Worm (Caenorhabditis elegans) whole organism, L4 larva: ENCODE data around the gene ttr-59.
A peak's percentile ranks its signal among the peaks of the same experiment; 100 is the strongest.

Experiments used
- F37D6.2 ChIP-seq: sonication (generic microtip); optimal IDR thresholded peaks from 2 replicates; lab custom pipeline; 2016; ENCODE audit warnings: mild to moderate bottlenecking, missing genetic modification characterization, missing compliant biosample characterization
- F44E2.7 ChIP-seq: fragments of 200-800 bp; sonication (Bioruptor generic); IDR thresholded peaks from 2 replicates; pipeline ENCODE4 v2.1.2; 2022; ENCODE audit warnings: missing genetic modification characterization, missing compliant biosample characterization
- F49E8.2 ChIP-seq: sonication (generic microtip); optimal IDR thresholded peaks from 2 replicates; lab custom pipeline; 2016; ENCODE audit warnings: missing compliant biosample characterization, mild to moderate bottlenecking, missing genetic modification characterization, borderline replicate concordance
- R02D3.7 ChIP-seq: fragments of 150-350 bp; sonication (generic microtip); optimal IDR thresholded peaks from 3 replicates; lab custom pipeline; 2014; ENCODE audit warnings: missing biosample characterization, missing genetic modification characterization
- T26A8.4 ChIP-seq: fragments of 200-800 bp; sonication (Bioruptor generic); IDR thresholded peaks from 2 replicates; pipeline ENCODE4 v1.3.6; 2022; ENCODE audit warnings: missing genetic modification characterization, missing compliant biosample characterization
- Y105C5A.15 ChIP-seq: fragments of 200-800 bp; sonication (Bioruptor generic); IDR thresholded peaks from 2 replicates; pipeline ENCODE4 v1.3.6; 2022; ENCODE audit warnings: missing genetic modification characterization, missing compliant biosample characterization
- Y48G9A.11 ChIP-seq: fragments of 200-800 bp; sonication (Bioruptor generic); IDR thresholded peaks from 2 replicates; pipeline ENCODE4 v1.3.6; 2022; ENCODE audit warnings: missing genetic modification reagents, missing genetic modification characterization, missing compliant biosample characterization
- Y5F2A.4 ChIP-seq: fragments of 200-800 bp; sonication (Bioruptor generic); optimal IDR thresholded peaks from 2 replicates; lab custom pipeline; 2018; ENCODE audit warnings: mild to moderate bottlenecking, missing genetic modification characterization, missing compliant biosample characterization
- aha-1 ChIP-seq: fragments of 150-350 bp; peaks from one replicate; lab custom pipeline; 2014; ENCODE audit warnings: missing biosample characterization, missing genetic modification characterization
- aly-2 ChIP-seq: sonication (generic microtip); optimal IDR thresholded peaks from 2 replicates; lab custom pipeline; 2018; ENCODE audit warnings: missing biosample characterization, missing genetic modification characterization
- arid-1 ChIP-seq: fragments of 200-800 bp; sonication (Bioruptor generic); conservative IDR thresholded peaks from 2 replicates; pipeline ENCODE4 v1.3.6; 2022; ENCODE audit warnings: missing genetic modification reagents, missing genetic modification characterization, missing compliant biosample characterization
- ceh-20 ChIP-seq: fragments of 200-800 bp; sonication (Bioruptor generic); IDR thresholded peaks from 2 replicates; pipeline ENCODE4 v1.3.6; 2022; ENCODE audit warnings: missing genetic modification reagents, missing genetic modification characterization, missing compliant biosample characterization
- ceh-28 ChIP-seq: fragments of 150-350 bp; optimal IDR thresholded peaks from 2 replicates; lab custom pipeline; 2014; ENCODE audit warnings: missing biosample characterization, missing genetic modification reagents, missing genetic modification characterization
- ceh-32 ChIP-seq: sonication (generic microtip); optimal IDR thresholded peaks from 2 replicates; lab custom pipeline; 2016; ENCODE audit warnings: mild to moderate bottlenecking, missing genetic modification characterization, missing compliant biosample characterization; ENCODE audit not compliant: poor library complexity
- ceh-44 ChIP-seq: fragments of 200-800 bp; sonication (Bioruptor generic); IDR thresholded peaks from 2 replicates; pipeline ENCODE4 v1.3.6; 2022; ENCODE audit warnings: missing genetic modification reagents, missing genetic modification characterization, missing compliant biosample characterization
- ceh-62 ChIP-seq: sonication (generic microtip); optimal IDR thresholded peaks from 2 replicates; lab custom pipeline; 2017; ENCODE audit warnings: missing biosample characterization, missing genetic modification characterization
- ceh-82 ChIP-seq: sonication (generic microtip); optimal IDR thresholded peaks from 2 replicates; lab custom pipeline; 2017; ENCODE audit warnings: missing biosample characterization, missing genetic modification characterization
- ces-1 ChIP-seq: fragments of 150-350 bp; sonication (generic microtip); optimal IDR thresholded peaks from 4 replicates; lab custom pipeline; 2014; ENCODE audit warnings: missing biosample characterization, missing genetic modification reagents, missing genetic modification characterization
- cey-2 ChIP-seq: sonication (generic microtip); optimal IDR thresholded peaks from 3 replicates; lab custom pipeline; 2017; ENCODE audit warnings: missing genetic modification characterization, mild to moderate bottlenecking, missing compliant biosample characterization, antibody characterized with exemption, borderline replicate concordance; ENCODE audit not compliant: insufficient read depth
- daf-19 ChIP-seq: fragments of 200-800 bp; sonication (Bioruptor generic); conservative IDR thresholded peaks from 2 replicates; pipeline ENCODE4 v1.3.6; 2022; ENCODE audit warnings: missing genetic modification characterization, missing compliant biosample characterization
- daf-8 ChIP-seq: fragments of 200-800 bp; sonication (Bioruptor generic); IDR thresholded peaks from 2 replicates; pipeline ENCODE4 v1.3.6; 2022; ENCODE audit warnings: missing genetic modification characterization, missing compliant biosample characterization
- dmd-9 ChIP-seq: fragments of 200-800 bp; sonication (Bioruptor generic); IDR thresholded peaks from 2 replicates; pipeline ENCODE4 v1.3.6; 2022; ENCODE audit warnings: missing genetic modification reagents, missing genetic modification characterization, missing compliant biosample characterization
- egl-43 ChIP-seq: fragments of 200-800 bp; sonication (Bioruptor generic); IDR thresholded peaks from 2 replicates; pipeline ENCODE4 v1.3.6; 2022; ENCODE audit warnings: missing genetic modification reagents, missing genetic modification characterization, missing compliant biosample characterization
- hlh-11 ChIP-seq: fragments of 200-800 bp; sonication (Bioruptor generic); optimal IDR thresholded peaks from 2 replicates; lab custom pipeline; 2018; ENCODE audit warnings: mild to moderate bottlenecking, missing genetic modification characterization, missing compliant biosample characterization
- lin-15B ChIP-seq: fragments of 150-350 bp; sonication (generic microtip); optimal IDR thresholded peaks from 3 replicates; lab custom pipeline; 2014; ENCODE audit warnings: missing biosample characterization, missing genetic modification characterization
- lir-3 ChIP-seq: sonication (generic microtip); optimal IDR thresholded peaks from 2 replicates; lab custom pipeline; 2016; ENCODE audit warnings: mild to moderate bottlenecking, missing genetic modification characterization, missing compliant biosample characterization
- lsy-2 ChIP-seq, 2 experiments: fragments of 150-350 bp in 1 of 2; sonication (generic microtip) in 1 of 2; optimal IDR thresholded peaks; 2 replicates each; lab custom pipeline; 2014 to 2017; ENCODE audit warnings: missing biosample characterization in 2 of 2, missing genetic modification characterization in 2 of 2
- madf-5 ChIP-seq, 2 experiments: fragments of 200-800 bp; sonication (Bioruptor generic); IDR thresholded peaks; 2 replicates each; pipeline ENCODE4 v1.3.6; 2022; ENCODE audit warnings: missing compliant biosample characterization in 2 of 2, missing genetic modification characterization in 2 of 2
- madf-9 ChIP-seq: fragments of 200-800 bp; sonication (Bioruptor generic); conservative IDR thresholded peaks from 2 replicates; pipeline ENCODE4 v1.3.6; 2022; ENCODE audit warnings: missing genetic modification reagents, missing genetic modification characterization, missing compliant biosample characterization
- mdt-29 ChIP-seq: fragments of 200-800 bp; sonication (Bioruptor generic); IDR thresholded peaks from 2 replicates; pipeline ENCODE4 v1.3.6; 2022; ENCODE audit warnings: missing genetic modification reagents, missing genetic modification characterization, missing compliant biosample characterization
- mep-1 ChIP-seq: fragments of 150-350 bp; sonication (generic microtip); optimal IDR thresholded peaks from 3 replicates; lab custom pipeline; 2014; ENCODE audit warnings: missing biosample characterization, missing genetic modification characterization
- mxl-3 ChIP-seq: fragments of 200-800 bp; sonication (Bioruptor generic); optimal IDR thresholded peaks from 2 replicates; lab custom pipeline; 2018; ENCODE audit warnings: mild to moderate bottlenecking, missing genetic modification characterization, missing compliant biosample characterization
- nhr-10 ChIP-seq: fragments of 150-350 bp; optimal IDR thresholded peaks from 2 replicates; lab custom pipeline; 2014; ENCODE audit warnings: missing biosample characterization, missing genetic modification characterization
- nhr-11 ChIP-seq: fragments of 150-350 bp; optimal IDR thresholded peaks from 2 replicates; lab custom pipeline; 2014; ENCODE audit warnings: missing biosample characterization, missing genetic modification characterization
- nhr-48 ChIP-seq: sonication (generic microtip); optimal IDR thresholded peaks from 2 replicates; lab custom pipeline; 2016; ENCODE audit warnings: mild to moderate bottlenecking, missing genetic modification characterization, missing compliant biosample characterization
- nhr-77 ChIP-seq: fragments of 150-350 bp; optimal IDR thresholded peaks from 2 replicates; lab custom pipeline; 2014; ENCODE audit warnings: missing biosample characterization, missing genetic modification characterization
- pha-4 ChIP-seq, 2 experiments: fragments of 150-350 bp in 1 of 2; fragments of 200-800 bp in 1 of 2; sonication (Bioruptor generic) in 1 of 2; IDR thresholded peaks in 1 of 2; optimal IDR thresholded peaks in 1 of 2; 2 replicates each; pipeline versions ENCODE4 v1.3.6 to Lab custom; 2014 to 2022; ENCODE audit warnings: missing genetic modification characterization in 2 of 2, missing genetic modification reagents in 2 of 2, missing biosample characterization in 1 of 2, missing compliant biosample characterization in 1 of 2
- php-3 ChIP-seq: fragments of 200-800 bp; sonication (Bioruptor generic); IDR thresholded peaks from 2 replicates; pipeline ENCODE4 v1.3.6; 2022; ENCODE audit warnings: missing genetic modification reagents, missing genetic modification characterization, missing compliant biosample characterization
- rbr-2 ChIP-seq: sonication (generic microtip); optimal IDR thresholded peaks from 2 replicates; lab custom pipeline; 2016; ENCODE audit warnings: missing genotype, missing genetic modification characterization, missing compliant biosample characterization
- set-16 ChIP-seq: fragments of 200-800 bp; sonication (Bioruptor generic); IDR thresholded peaks from 2 replicates; pipeline ENCODE4 v1.3.6; 2022; ENCODE audit warnings: missing genetic modification reagents, missing genetic modification characterization, missing compliant biosample characterization
- snpc-4 ChIP-seq: fragments of 150-350 bp; optimal IDR thresholded peaks from 2 replicates; lab custom pipeline; 2014; ENCODE audit warnings: missing biosample characterization, missing genetic modification characterization
- spr-1 ChIP-seq: sonication (generic microtip); optimal IDR thresholded peaks from 2 replicates; lab custom pipeline; 2016; ENCODE audit warnings: mild to moderate bottlenecking, missing genetic modification characterization, missing compliant biosample characterization
- spr-3 ChIP-seq: fragments of 200-800 bp; sonication (Bioruptor generic); optimal IDR thresholded peaks from 2 replicates; lab custom pipeline; 2018; ENCODE audit warnings: mild to moderate bottlenecking, missing genetic modification characterization, missing compliant biosample characterization
- tag-97 ChIP-seq: fragments of 200-800 bp; sonication (Bioruptor generic); IDR thresholded peaks from 2 replicates; pipeline ENCODE4 v1.3.6; 2022; ENCODE audit warnings: missing genetic modification characterization, missing compliant biosample characterization
- unc-130 ChIP-seq: sonication (generic microtip); optimal IDR thresholded peaks from 2 replicates; lab custom pipeline; 2016; ENCODE audit warnings: missing genetic modification reagents, missing genetic modification characterization, missing compliant biosample characterization
- unc-39 ChIP-seq: sonication (generic microtip); optimal IDR thresholded peaks from 2 replicates; lab custom pipeline; 2017; ENCODE audit warnings: missing biosample characterization, missing genetic modification characterization
- unc-62 ChIP-seq, 3 experiments: fragments of 150-350 bp in 1 of 3; sonication (generic microtip); optimal IDR thresholded peaks in 2 of 3; peaks in 1 of 3; 1 replicate in 1 of 3; 2 replicates in 2 of 3; lab custom pipeline; 2014 to 2017; ENCODE audit warnings: missing biosample characterization in 3 of 3, missing genetic modification characterization in 3 of 3, missing genetic modification reagents in 3 of 3, missing genotype in 1 of 3
- zag-1 ChIP-seq: fragments of 150-350 bp; optimal IDR thresholded peaks from 2 replicates; lab custom pipeline; 2014; ENCODE audit warnings: missing biosample characterization, missing genetic modification characterization
- zfp-2 ChIP-seq: sonication (generic microtip); optimal IDR thresholded peaks from 2 replicates; lab custom pipeline; 2016; ENCODE audit warnings: mild to moderate bottlenecking, missing genetic modification characterization, missing compliant biosample characterization
- zfp-3 ChIP-seq: fragments of 200-800 bp; sonication (Bioruptor generic); conservative IDR thresholded peaks from 2 replicates; pipeline ENCODE4 v1.3.6; 2022; ENCODE audit warnings: missing genetic modification reagents, missing genetic modification characterization, missing compliant biosample characterization
- zip-11 ChIP-seq: fragments of 200-800 bp; sonication (Bioruptor generic); IDR thresholded peaks from 2 replicates; pipeline ENCODE4 v1.3.6; 2022; ENCODE audit warnings: missing genetic modification characterization, missing compliant biosample characterization
- ztf-11 ChIP-seq: fragments of 150-350 bp; optimal IDR thresholded peaks from 2 replicates; lab custom pipeline; 2014; ENCODE audit warnings: missing biosample characterization, missing genetic modification characterization

The ttr-59 gene

DNA sequence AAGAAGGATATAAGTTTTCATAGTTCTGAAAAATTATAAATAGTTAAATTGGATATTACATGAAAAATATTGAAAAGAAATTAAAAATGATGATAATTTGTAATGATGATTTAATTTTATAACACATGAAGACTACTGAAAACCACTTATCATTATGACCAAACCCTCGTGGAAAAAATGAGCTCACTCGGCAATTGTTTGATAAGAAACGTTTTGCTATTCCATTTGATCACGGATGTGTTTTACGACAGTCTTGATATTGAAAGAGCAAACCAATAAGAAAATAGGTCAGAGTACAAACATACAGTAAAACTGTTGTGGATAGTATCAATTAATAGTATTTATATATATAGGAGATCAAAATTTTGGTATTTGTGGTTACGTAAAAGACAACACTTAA lies 14.3 kb upstream of the ttr-59 start, which contains the start of gene spp-3:
TSS of gene spp-3 (minus strand) at position 25 of the 400 bp plus-strand sequence.
- TF ChIP-seq unc-39 (tag; lab: Kevin White, UChicago) (no peak), R02D3.7 (tag; lab: Kevin White, UChicago) (no peak), cey-2 (tag; lab: Kevin White, UChicago) (no peak), Y5F2A.4 (GFP tag; lab: Kevin White, UChicago) (no peak), zag-1 (tag; lab: Kevin White, UChicago) (no peak), F44E2.7 (no peak), set-16 (no peak), pha-4 (GFP tag; IDR thresholded peaks at IDR 0.05; lab: Robert Waterston, UW) (no peak), pha-4 (tag; optimal IDR thresholded peaks at IDR 0.05; lab: Kevin White, UChicago) (no peak), ceh-28 (tag; lab: Kevin White, UChicago) (no peak), ceh-20 (no peak), ceh-44 (GFP tag; lab: Robert Waterston, UW) (no peak), zip-11 (GFP tag; lab: Robert Waterston, UW) (no peak), lir-3 (tag; lab: Kevin White, UChicago) (no peak), Y48G9A.11 (GFP tag; lab: Robert Waterston, UW) (no peak), dmd-9 (GFP tag; lab: Robert Waterston, UW) (no peak), nhr-77 (tag; lab: Kevin White, UChicago) (peak; percentile 39), nhr-11 (tag; lab: Kevin White, UChicago) (no peak), unc-62 (GFP tag; optimal IDR thresholded peaks at IDR 0.05 in 1 of 2; lab: Kevin White, UChicago) (no peak), unc-62 (tag; optimal IDR thresholded peaks at IDR 0.05; lab: Kevin White, UChicago) (no peak), aha-1 (peak; percentile 15), T26A8.4 (GFP tag; lab: Robert Waterston, UW) (0 out of 2 replicates have a peak, but pooled peaks have one; percentile 44), mdt-29 (no peak), snpc-4 (tag; lab: Kevin White, UChicago) (no peak), F49E8.2 (tag; lab: Kevin White, UChicago) (no peak), egl-43 (GFP tag; lab: Robert Waterston, UW) (no peak), lin-15B (tag; lab: Kevin White, UChicago) (no peak), spr-3 (no peak), unc-130 (GFP tag; lab: Kevin White, UChicago) (no peak), ces-1 (no peak), aly-2 (no peak), hlh-11 (peak; percentile 73), F37D6.2 (no peak), madf-5 (GFP tag; IDR thresholded peaks at IDR 0.05; lab: Robert Waterston, UW) (no peak), ceh-32 (tag; lab: Kevin White, UChicago) (no peak), daf-8 (GFP tag; lab: Robert Waterston, UW) (no peak), rbr-2 (tag; lab: Kevin White, UChicago) (no peak), arid-1 (GFP tag; lab: Robert Waterston, UW) (no peak), spr-1 (tag; lab: Kevin White, UChicago) (no peak), mep-1 (tag; lab: Kevin White, UChicago) (peak; percentile 49), madf-9 (GFP tag; lab: Robert Waterston, UW) (no peak), ceh-62 (tag; lab: Kevin White, UChicago) (no peak), php-3 (peak; percentile 89), zfp-2 (tag; lab: Kevin White, UChicago) (no peak), lsy-2 (tag; optimal IDR thresholded peaks at IDR 0.05; lab: Kevin White, UChicago) (peak in 1 of 2 experiments; percentile 67), tag-97 (GFP tag; lab: Robert Waterston, UW) (no peak), nhr-10 (tag; lab: Kevin White, UChicago) (no peak), ztf-11 (tag; lab: Kevin White, UChicago) (no peak), daf-19 (no peak), ceh-82 (tag; lab: Kevin White, UChicago) (no peak), zfp-3 (GFP tag; lab: Robert Waterston, UW) (no peak; the same call in 1 of the 2 replicates), Y105C5A.15 (GFP tag; lab: Robert Waterston, UW) (no peak), mxl-3 (GFP tag; lab: Kevin White, UChicago) (peak; percentile 24), nhr-48 (tag; lab: Kevin White, UChicago) (peak; percentile 43)
